Worm (Caenorhabditis elegans): ENCODE results near the gene hum-6.

DNA sequence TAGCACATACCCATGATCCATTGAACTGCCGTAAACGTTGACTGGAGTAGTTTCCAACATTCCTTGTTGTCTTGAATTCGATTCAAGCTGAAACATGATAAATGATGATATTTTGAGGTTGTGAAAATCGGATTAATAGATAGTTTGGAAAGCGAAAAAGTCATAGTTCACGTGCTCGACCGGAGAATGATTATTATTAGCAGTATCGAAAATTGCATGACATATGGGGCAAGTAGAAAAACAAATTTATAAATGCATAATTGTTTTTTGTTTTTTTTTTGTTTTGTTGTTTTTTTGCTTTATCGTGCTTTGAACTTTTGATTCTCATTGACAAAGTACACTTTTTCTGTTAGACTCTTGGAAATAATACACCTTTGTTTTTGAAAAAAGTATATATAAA, 16.4 kb downstream of the hum-6 start, which contains the start of gene aakg-4:
- no peak for TF ChIP-seq sptf-1 (tag; optimal IDR thresholded peaks at IDR 0.05)
- no peak for TF ChIP-seq snpc-4 (tag; optimal IDR thresholded peaks at IDR 0.05)
- no peak for TF ChIP-seq lin-32 (GFP tag; optimal IDR thresholded peaks at IDR 0.05)
- no peak for TF ChIP-seq ceh-39 (tag; optimal IDR thresholded peaks at IDR 0.05)
- no peak for TF ChIP-seq ztf-11 (tag; optimal IDR thresholded peaks at IDR 0.05)
- TF ChIP-seq flh-1 (GFP tag; optimal IDR thresholded peaks at IDR 0.05): no peak
- TF ChIP-seq nhr-28 (tag; optimal IDR thresholded peaks at IDR 0.05): no peak
- TF ChIP-seq nhr-2 (tag; optimal IDR thresholded peaks at IDR 0.05): no peak
- TF ChIP-seq unc-39 (tag; optimal IDR thresholded peaks at IDR 0.05): no peak
